Worm (Caenorhabditis elegans) whole organism, L3 larva: ENCODE measurements around the gene clik-1.
A peak's percentile ranks its signal among the peaks of the same experiment; 100 is the strongest.

Experiments used
- R02D3.7 ChIP-seq: fragments of 150-350 bp; optimal IDR thresholded peaks from 2 replicates; lab custom pipeline; 2014; ENCODE audit warnings: missing biosample characterization, missing genetic modification characterization
- ceh-16 ChIP-seq: sonication (generic microtip); optimal IDR thresholded peaks from 2 replicates; lab custom pipeline; 2017; ENCODE audit warnings: missing biosample characterization, missing genetic modification characterization
- ceh-28 ChIP-seq: fragments of 150-350 bp; optimal IDR thresholded peaks from 2 replicates; lab custom pipeline; 2014; ENCODE audit warnings: missing biosample characterization, missing genetic modification reagents, missing genetic modification characterization
- ceh-9 ChIP-seq: sonication (generic microtip); optimal IDR thresholded peaks from 2 replicates; lab custom pipeline; 2018; ENCODE audit warnings: missing biosample characterization, missing genetic modification characterization
- daf-12 ChIP-seq: fragments of 150-350 bp; optimal IDR thresholded peaks from 2 replicates; lab custom pipeline; 2014; ENCODE audit warnings: missing biosample characterization, missing genetic modification reagents, missing genetic modification characterization
- elt-2 ChIP-seq: sonication (generic microtip); optimal IDR thresholded peaks from 2 replicates; lab custom pipeline; 2016; ENCODE audit warnings: missing genetic modification reagents, mild to moderate bottlenecking, missing genetic modification characterization, missing compliant biosample characterization
- elt-3 ChIP-seq, 3 experiments: fragments of 150-350 bp in 1 of 3; sonication (generic microtip) in 2 of 3; optimal IDR thresholded peaks; 2 replicates in 2 of 3; 4 replicates in 1 of 3; lab custom pipeline; 2014 to 2017; ENCODE audit warnings: missing biosample characterization in 3 of 3, missing genetic modification characterization in 3 of 3
- eor-1 ChIP-seq, 2 experiments: fragments of 150-350 bp; optimal IDR thresholded peaks; 2 replicates each; lab custom pipeline; 2014 to 2018; ENCODE audit warnings: missing biosample characterization in 2 of 2, missing genetic modification characterization in 2 of 2
- fkh-10 ChIP-seq: sonication (generic microtip); optimal IDR thresholded peaks from 2 replicates; lab custom pipeline; 2017; ENCODE audit warnings: missing biosample characterization, missing genetic modification reagents, missing genetic modification characterization
- fkh-2 ChIP-seq: fragments of 150-350 bp; optimal IDR thresholded peaks from 2 replicates; lab custom pipeline; 2014; ENCODE audit warnings: missing biosample characterization, missing genetic modification reagents, missing genetic modification characterization
- fos-1 ChIP-seq: fragments of 150-350 bp; optimal IDR thresholded peaks from 2 replicates; lab custom pipeline; 2014; ENCODE audit warnings: missing biosample characterization, missing genetic modification characterization
- hmg-11 ChIP-seq: sonication (generic microtip); optimal IDR thresholded peaks from 2 replicates; lab custom pipeline; 2016; ENCODE audit warnings: missing genetic modification characterization, missing compliant biosample characterization
- jun-1 ChIP-seq: fragments of 150-350 bp; optimal IDR thresholded peaks from 2 replicates; lab custom pipeline; 2014; ENCODE audit warnings: missing biosample characterization, missing genetic modification reagents, missing genetic modification characterization
- lin-39 ChIP-seq: fragments of 150-350 bp; optimal IDR thresholded peaks from 2 replicates; lab custom pipeline; 2018; ENCODE audit warnings: missing biosample characterization, missing genetic modification reagents, missing genetic modification characterization
- mdl-1 ChIP-seq: fragments of 150-350 bp; optimal IDR thresholded peaks from 2 replicates; lab custom pipeline; 2014; ENCODE audit warnings: missing biosample characterization, missing genetic modification characterization
- mml-1 ChIP-seq: fragments of 150-350 bp; sonication (generic microtip); optimal IDR thresholded peaks from 3 replicates; lab custom pipeline; 2014; ENCODE audit warnings: missing biosample characterization, missing genetic modification characterization
- nfya-1 ChIP-seq: sonication (generic microtip); optimal IDR thresholded peaks from 2 replicates; lab custom pipeline; 2017; ENCODE audit warnings: missing genetic modification characterization, mild to moderate bottlenecking, missing compliant biosample characterization, antibody characterized with exemption, moderate library complexity; ENCODE audit not compliant: insufficient read depth
- nhr-11 ChIP-seq: fragments of 150-350 bp; optimal IDR thresholded peaks from 2 replicates; lab custom pipeline; 2014; ENCODE audit warnings: missing biosample characterization, missing genetic modification characterization
- nhr-23 ChIP-seq: fragments of 150-350 bp; optimal IDR thresholded peaks from 2 replicates; lab custom pipeline; 2014; ENCODE audit warnings: missing biosample characterization, missing genetic modification reagents, missing genetic modification characterization
- nhr-237 ChIP-seq: fragments of 150-350 bp; optimal IDR thresholded peaks from 2 replicates; lab custom pipeline; 2014; ENCODE audit warnings: missing biosample characterization, missing genetic modification characterization
- nhr-25 ChIP-seq: sonication (generic microtip); optimal IDR thresholded peaks from 2 replicates; lab custom pipeline; 2017; ENCODE audit warnings: missing biosample characterization, missing genetic modification characterization
- nhr-43 ChIP-seq: sonication (generic microtip); optimal IDR thresholded peaks from 2 replicates; lab custom pipeline; 2016; ENCODE audit warnings: mild to moderate bottlenecking, missing genetic modification characterization, missing compliant biosample characterization; ENCODE audit not compliant: poor library complexity, severe bottlenecking
- nhr-67 ChIP-seq: fragments of 150-350 bp; optimal IDR thresholded peaks from 2 replicates; lab custom pipeline; 2014; ENCODE audit warnings: missing biosample characterization, missing genetic modification characterization
- nhr-77 ChIP-seq: fragments of 150-350 bp; optimal IDR thresholded peaks from 2 replicates; lab custom pipeline; 2014; ENCODE audit warnings: missing biosample characterization, missing genetic modification characterization
- pha-4 ChIP-seq: fragments of 150-350 bp; optimal IDR thresholded peaks from 2 replicates; lab custom pipeline; 2014; ENCODE audit warnings: missing biosample characterization, missing genetic modification reagents, missing genetic modification characterization
- pqm-1 ChIP-seq: fragments of 150-350 bp; optimal IDR thresholded peaks from 2 replicates; lab custom pipeline; 2017; ENCODE audit warnings: missing biosample characterization, missing genetic modification characterization, inconsistent platforms
- sea-2 ChIP-seq: fragments of 150-350 bp; sonication (generic microtip); optimal IDR thresholded peaks from 4 replicates; lab custom pipeline; 2014; ENCODE audit warnings: missing biosample characterization, missing genetic modification reagents, missing genetic modification characterization
- skn-1 ChIP-seq: fragments of 150-350 bp; optimal IDR thresholded peaks from 2 replicates; lab custom pipeline; 2014; ENCODE audit warnings: missing biosample characterization, missing genetic modification characterization
- snpc-4 ChIP-seq: fragments of 150-350 bp; optimal IDR thresholded peaks from 2 replicates; lab custom pipeline; 2014; ENCODE audit warnings: missing biosample characterization, missing genetic modification characterization
- tbx-2 ChIP-seq: sonication (generic microtip); optimal IDR thresholded peaks from 2 replicates; lab custom pipeline; 2016; ENCODE audit warnings: mild to moderate bottlenecking, missing genetic modification characterization, missing compliant biosample characterization
- unc-39 ChIP-seq: sonication (generic microtip); optimal IDR thresholded peaks from 4 replicates; lab custom pipeline; 2017; ENCODE audit warnings: missing biosample characterization, missing genetic modification characterization
- zag-1 ChIP-seq: fragments of 150-350 bp; optimal IDR thresholded peaks from 2 replicates; lab custom pipeline; 2014; ENCODE audit warnings: missing biosample characterization, missing genetic modification characterization
- ztf-11 ChIP-seq: fragments of 150-350 bp; optimal IDR thresholded peaks from 2 replicates; lab custom pipeline; 2014; ENCODE audit warnings: missing biosample characterization, missing genetic modification characterization
- ztf-4 ChIP-seq: fragments of 150-350 bp; optimal IDR thresholded peaks from 2 replicates; lab custom pipeline; 2014; ENCODE audit warnings: missing biosample characterization, missing genetic modification characterization

clik-1 gene

ce11 chrV:6768452-6768929 lies at the start of gene clik-1, which contains the start of gene T25F10.1:
Gene clik-1, minus strand, starts transcription at chrV:6768732.
Gene T25F10.1, plus strand, starts transcription at chrV:6768502.
- TF ChIP-seq nfya-1 (tag; lab: Kevin White, UChicago) (peak; percentile 17), zag-1 (tag; lab: Kevin White, UChicago) (no peak), sea-2 (GFP tag; lab: Kevin White, UChicago) (no peak)

- TF ChIP-seq ztf-4 (tag; lab: Kevin White, UChicago) (no peak), nhr-25 (tag; lab: Kevin White, UChicago) (no peak), fos-1 (tag; lab: Kevin White, UChicago) (no peak), tbx-2 (no peak), hmg-11 (tag; lab: Kevin White, UChicago) (no peak), nhr-237 (tag; lab: Kevin White, UChicago) (no peak), fkh-2 (tag; lab: Kevin White, UChicago) (no peak), skn-1 (no peak), nhr-23 (no peak), jun-1 (no peak), sea-2 (GFP tag; lab: Kevin White, UChicago) (no peak), nhr-43 (tag; lab: Kevin White, UChicago) (no peak), ztf-11 (tag; lab: Kevin White, UChicago) (no peak), daf-12 (tag; lab: Kevin White, UChicago) (no peak), ceh-9 (tag; lab: Kevin White, UChicago) (no peak), fkh-10 (no peak), snpc-4 (tag; lab: Kevin White, UChicago) (no peak), R02D3.7 (no peak), nhr-77 (tag; lab: Kevin White, UChicago) (no peak), pha-4 (tag; lab: Kevin White, UChicago) (no peak)
- TF ChIP-seq, all 47 proteins: peak for 0
These were observed 48.7 kb upstream of the clik-1 start, which contains the start of gene dmsr-14 for ce11 chrV:6817184-6817583. Gene dmsr-14, minus strand, starts transcription at chrV:6817284.

- no peak for TF ChIP-seq ztf-11 (tag; lab: Kevin White, UChicago)
- TF ChIP-seq lin-39 (tag; lab: Kevin White, UChicago), result no peak
- no peak for TF ChIP-seq eor-1 (tag; optimal IDR thresholded peaks at IDR 0.05; lab: Kevin White, UChicago)
- no peak for TF ChIP-seq unc-39 (tag; lab: Kevin White, UChicago)
- TF ChIP-seq snpc-4 (tag; lab: Kevin White, UChicago), result no peak
- no peak for TF ChIP-seq fkh-10
- TF ChIP-seq nhr-11 (tag; lab: Kevin White, UChicago), result no peak
- no peak for TF ChIP-seq ceh-28
- TF ChIP-seq mdl-1 (tag; lab: Kevin White, UChicago), result no peak
These were observed 45.3 kb upstream of the clik-1 start for ce11 chrV:6813862-6814261.

ce11 chrV:6811863-6812262 lies 43.3 kb upstream of the clik-1 start:
- TF ChIP-seq hmg-11 (tag; lab: Kevin White, UChicago) (no peak), pqm-1 (tag; lab: Kevin White, UChicago) (peak; percentile 77), elt-2 (peak; percentile 77)

ce11 chrV:6810091-6810490 lies 41.6 kb upstream of the clik-1 start:
- peak; percentile 11 for TF ChIP-seq pha-4 (tag; lab: Kevin White, UChicago)
- no peak for TF ChIP-seq nhr-67 (tag; lab: Kevin White, UChicago)
- TF ChIP-seq nhr-237 (tag; lab: Kevin White, UChicago), result no peak
- TF ChIP-seq pqm-1 (tag; lab: Kevin White, UChicago), result peak; percentile 21
- peak; percentile 54 for TF ChIP-seq elt-2

- TF ChIP-seq mml-1 (tag; lab: Kevin White, UChicago) (no peak), sea-2 (GFP tag; lab: Kevin White, UChicago) (no peak), elt-3 (tag; optimal IDR thresholded peaks at IDR 0.05; lab: Kevin White, UChicago) (no peak), fkh-2 (tag; lab: Kevin White, UChicago) (no peak), ceh-16 (tag; lab: Kevin White, UChicago) (no peak), nhr-67 (tag; lab: Kevin White, UChicago) (no peak), zag-1 (tag; lab: Kevin White, UChicago) (no peak)
- TF ChIP-seq, all 47 proteins: peak for 0
These were observed 40.4 kb upstream of the clik-1 start, which contains the start of gene dmsr-16 for ce11 chrV:6808962-6809361. Gene dmsr-16, minus strand, starts transcription at chrV:6809062.
